Worm (Caenorhabditis elegans): ENCODE data around the gene srm-5.

DNA sequence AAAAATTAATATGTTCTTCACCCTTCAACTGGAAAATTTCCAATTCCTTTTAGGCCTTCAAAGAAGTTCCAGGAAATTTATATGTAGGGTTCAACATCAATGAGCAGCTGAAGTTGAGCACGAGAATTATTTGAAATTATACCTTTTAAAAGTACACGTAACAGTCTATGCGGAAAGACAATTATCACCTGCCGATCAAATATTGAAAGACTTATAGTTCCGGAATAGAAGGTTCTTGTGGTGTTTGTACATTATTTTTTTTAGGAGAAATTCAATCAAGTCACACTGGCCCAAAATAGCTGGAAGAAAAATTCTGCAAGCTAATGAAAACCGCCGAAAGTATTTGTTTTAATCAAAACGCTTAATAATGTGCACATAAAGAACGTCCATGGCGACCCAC lies 45.2 kb downstream of the srm-5 start:
- no peak for TF ChIP-seq ceh-83 (GFP tag; optimal IDR thresholded peaks at IDR 0.05)
- TF ChIP-seq unc-62 (GFP tag; optimal IDR thresholded peaks at IDR 0.05): no peak
- no peak for TF ChIP-seq nhr-76 (tag; optimal IDR thresholded peaks at IDR 0.05)
- no peak for TF ChIP-seq nhr-12 (tag; optimal IDR thresholded peaks at IDR 0.05)
- no peak for TF ChIP-seq nhr-2 (tag; optimal IDR thresholded peaks at IDR 0.05)
- TF ChIP-seq ceh-39 (tag; optimal IDR thresholded peaks at IDR 0.05): no peak
- no peak for TF ChIP-seq snpc-4 (tag; optimal IDR thresholded peaks at IDR 0.05)
- no peak for TF ChIP-seq mep-1 (tag; optimal IDR thresholded peaks at IDR 0.05)
- no peak for TF ChIP-seq flh-1 (GFP tag; optimal IDR thresholded peaks at IDR 0.05)
- TF ChIP-seq ces-1 (GFP tag; optimal IDR thresholded peaks at IDR 0.05): no peak
- TF ChIP-seq cnd-1 (tag; optimal IDR thresholded peaks at IDR 0.05): no peak

Data from whole organism, mixed stage, embryonic.